Worm (Caenorhabditis elegans) whole organism, young adult: ENCODE measurements around the gene ptr-24.
A peak's percentile ranks its signal among the peaks of the same experiment; 100 is the strongest.

Experiments
- B0035.1 ChIP-seq: sonication (generic microtip); optimal IDR thresholded peaks from 2 replicates; lab custom pipeline; 2016; ENCODE audit warnings: missing genetic modification characterization, mild to moderate bottlenecking, missing compliant biosample characterization, missing genotype, missing genetic modification reagents
- F55B11.4 ChIP-seq: sonication (generic microtip); optimal IDR thresholded peaks from 2 replicates; lab custom pipeline; 2016; ENCODE audit warnings: missing compliant biosample characterization, missing genetic modification characterization, borderline replicate concordance; ENCODE audit not compliant: insufficient read depth
- K11D2.4 ChIP-seq: fragments of 200-800 bp; sonication (Bioruptor generic); IDR thresholded peaks from 2 replicates; pipeline ENCODE4 v1.3.6; 2022; ENCODE audit warnings: missing genetic modification reagents, missing genetic modification characterization, missing compliant biosample characterization
- T07F8.4 ChIP-seq: sonication (generic microtip); optimal IDR thresholded peaks from 2 replicates; lab custom pipeline; 2016; ENCODE audit warnings: mild to moderate bottlenecking, missing genetic modification characterization, moderate library complexity, missing compliant biosample characterization
- Y95B8A.8 ChIP-seq: fragments of 200-800 bp; sonication (Bioruptor generic); IDR thresholded peaks from 2 replicates; pipeline ENCODE4 v1.3.6; 2022; ENCODE audit warnings: missing genetic modification reagents, missing genetic modification characterization, missing compliant biosample characterization
- aptf-2 ChIP-seq: fragments of 200-800 bp; sonication (Bioruptor generic); conservative IDR thresholded peaks from 2 replicates; pipeline ENCODE4 v1.3.6; 2022; ENCODE audit warnings: missing genetic modification reagents, missing genetic modification characterization, missing compliant biosample characterization
- atf-7 ChIP-seq: sonication (generic microtip); optimal IDR thresholded peaks from 2 replicates; lab custom pipeline; 2017; ENCODE audit warnings: mild to moderate bottlenecking, missing genetic modification characterization, missing compliant biosample characterization
- attf-3 ChIP-seq: fragments of 200-800 bp; sonication (Bioruptor generic); conservative IDR thresholded peaks from 2 replicates; pipeline ENCODE4 v1.3.6; 2022; ENCODE audit warnings: missing genetic modification reagents, missing genetic modification characterization, missing compliant biosample characterization
- attf-5 ChIP-seq: fragments of 200-800 bp; sonication (Bioruptor generic); optimal IDR thresholded peaks from 2 replicates; lab custom pipeline; 2018; ENCODE audit warnings: mild to moderate bottlenecking, missing genetic modification characterization, missing compliant biosample characterization
- cebp-2 ChIP-seq: fragments of 200-800 bp; sonication (Bioruptor generic); IDR thresholded peaks from 2 replicates; pipeline ENCODE4 v1.3.6; 2022; ENCODE audit warnings: missing genetic modification characterization, missing compliant biosample characterization
- ceh-27 ChIP-seq: fragments of 200-800 bp; sonication (Bioruptor generic); optimal IDR thresholded peaks from 2 replicates; lab custom pipeline; 2018; ENCODE audit warnings: mild to moderate bottlenecking, missing genetic modification characterization, moderate library complexity, missing compliant biosample characterization
- ceh-79 ChIP-seq: sonication (generic microtip); optimal IDR thresholded peaks from 2 replicates; lab custom pipeline; 2017; ENCODE audit warnings: mild to moderate bottlenecking, missing genetic modification characterization, missing compliant biosample characterization
- chd-7 ChIP-seq: sonication (generic microtip); optimal IDR thresholded peaks from 2 replicates; lab custom pipeline; 2016; ENCODE audit warnings: mild to moderate bottlenecking, missing genetic modification characterization, moderate library complexity, missing compliant biosample characterization
- die-1 ChIP-seq: sonication (generic microtip); optimal IDR thresholded peaks from 2 replicates; lab custom pipeline; 2016; ENCODE audit warnings: missing genotype, mild to moderate bottlenecking, missing genetic modification characterization, missing compliant biosample characterization
- dox-1 ChIP-seq: fragments of 200-800 bp; sonication (Bioruptor generic); IDR thresholded peaks from 2 replicates; pipeline ENCODE4 v1.3.6; 2022; ENCODE audit warnings: missing genetic modification reagents, missing genetic modification characterization, missing compliant biosample characterization
- dpff-1 ChIP-seq: sonication (generic microtip); optimal IDR thresholded peaks from 2 replicates; lab custom pipeline; 2017; ENCODE audit warnings: mild to moderate bottlenecking, missing genetic modification characterization, missing compliant biosample characterization
- efl-1 ChIP-seq: fragments of 150-350 bp; optimal IDR thresholded peaks from 2 replicates; lab custom pipeline; 2014; ENCODE audit warnings: missing biosample characterization, missing genetic modification reagents, missing genetic modification characterization
- egl-18 ChIP-seq: fragments of 200-800 bp; sonication (Bioruptor generic); IDR thresholded peaks from 2 replicates; pipeline ENCODE4 v1.3.6; 2022; ENCODE audit warnings: missing genetic modification reagents, missing genetic modification characterization, missing compliant biosample characterization
- egl-44 ChIP-seq: fragments of 200-800 bp; sonication (Bioruptor generic); IDR thresholded peaks from 2 replicates; pipeline ENCODE4 v1.3.6; 2022; ENCODE audit warnings: missing genetic modification reagents, missing genetic modification characterization, missing compliant biosample characterization
- egrh-3 ChIP-seq: fragments of 200-800 bp; sonication (Bioruptor generic); IDR thresholded peaks from 2 replicates; pipeline ENCODE4 v1.3.6; 2022; ENCODE audit warnings: missing genetic modification reagents, missing genetic modification characterization, missing compliant biosample characterization
- him-1 ChIP-seq: sonication (generic microtip); optimal IDR thresholded peaks from 2 replicates; lab custom pipeline; 2016; ENCODE audit warnings: missing genotype, missing genetic modification reagents, missing genetic modification characterization, missing compliant biosample characterization
- hlh-26 ChIP-seq: fragments of 200-800 bp; sonication (Bioruptor generic); conservative IDR thresholded peaks from 2 replicates; pipeline ENCODE4 v1.3.6; 2022; ENCODE audit warnings: missing genetic modification reagents, missing genetic modification characterization, missing compliant biosample characterization
- hmg-1.2 ChIP-seq: fragments of 200-800 bp; sonication (Bioruptor generic); IDR thresholded peaks from 2 replicates; pipeline ENCODE4 v1.3.6; 2022; ENCODE audit warnings: missing genetic modification reagents, missing genetic modification characterization, missing compliant biosample characterization
- hrde-1 ChIP-seq: sonication (generic microtip); optimal IDR thresholded peaks from 2 replicates; lab custom pipeline; 2016; ENCODE audit warnings: missing genetic modification characterization, mild to moderate bottlenecking, missing compliant biosample characterization, moderate library complexity, missing genotype, missing genetic modification reagents, borderline replicate concordance
- let-607 ChIP-seq, 2 experiments: fragments of 200-800 bp in 1 of 2; sonication (Bioruptor generic) in 1 of 2; sonication (generic microtip) in 1 of 2; optimal IDR thresholded peaks; 2 replicates each; lab custom pipeline; 2016 to 2018; ENCODE audit warnings: mild to moderate bottlenecking in 2 of 2, missing compliant biosample characterization in 2 of 2, missing genetic modification characterization in 2 of 2, moderate library complexity in 2 of 2, missing genotype in 1 of 2
- lin-40 ChIP-seq: sonication (generic microtip); optimal IDR thresholded peaks from 2 replicates; lab custom pipeline; 2016; ENCODE audit warnings: missing genetic modification characterization, mild to moderate bottlenecking, missing compliant biosample characterization, missing genotype, missing genetic modification reagents
- lir-1 ChIP-seq: fragments of 200-800 bp; sonication (Bioruptor generic); conservative IDR thresholded peaks from 2 replicates; pipeline ENCODE4 v1.3.6; 2022; ENCODE audit warnings: missing genetic modification reagents, missing genetic modification characterization, missing compliant biosample characterization
- lsy-27 ChIP-seq: sonication (generic microtip); optimal IDR thresholded peaks from 2 replicates; lab custom pipeline; 2017; ENCODE audit warnings: missing genetic modification characterization, mild to moderate bottlenecking, missing compliant biosample characterization, antibody characterized with exemption, missing genotype, borderline replicate concordance; ENCODE audit not compliant: insufficient read depth
- madf-10 ChIP-seq: sonication (generic microtip); optimal IDR thresholded peaks from 2 replicates; lab custom pipeline; 2016; ENCODE audit warnings: mild to moderate bottlenecking, missing genetic modification characterization, missing compliant biosample characterization
- madf-3 ChIP-seq: fragments of 200-800 bp; sonication (Bioruptor generic); IDR thresholded peaks from 2 replicates; pipeline ENCODE4 v1.3.6; 2022; ENCODE audit warnings: missing genetic modification reagents, missing genetic modification characterization, missing compliant biosample characterization
- nhr-120 ChIP-seq: fragments of 200-800 bp; sonication (Bioruptor generic); IDR thresholded peaks from 2 replicates; pipeline ENCODE4 v1.3.6; 2022; ENCODE audit warnings: missing genetic modification characterization, missing compliant biosample characterization
- nhr-179 ChIP-seq: sonication (generic microtip); optimal IDR thresholded peaks from 2 replicates; lab custom pipeline; 2016; ENCODE audit warnings: mild to moderate bottlenecking, missing genetic modification characterization, missing compliant biosample characterization
- nhr-27 ChIP-seq: fragments of 200-800 bp; sonication (Bioruptor generic); optimal IDR thresholded peaks from 2 replicates; lab custom pipeline; 2018; ENCODE audit warnings: mild to moderate bottlenecking, missing genetic modification characterization, moderate library complexity, missing compliant biosample characterization
- nhr-80 ChIP-seq: sonication (generic microtip); optimal IDR thresholded peaks from 2 replicates; lab custom pipeline; 2016; ENCODE audit warnings: missing genetic modification characterization, missing compliant biosample characterization
- nhr-90 ChIP-seq: sonication (generic microtip); optimal IDR thresholded peaks from 2 replicates; lab custom pipeline; 2016; ENCODE audit warnings: missing genotype, mild to moderate bottlenecking, missing genetic modification characterization, missing compliant biosample characterization
- rcor-1 ChIP-seq: fragments of 200-800 bp; sonication (Bioruptor generic); IDR thresholded peaks from 2 replicates; pipeline ENCODE4 v1.3.6; 2022; ENCODE audit warnings: missing genetic modification reagents, missing genetic modification characterization, missing compliant biosample characterization
- rec-8 ChIP-seq, 2 experiments: sonication (generic microtip); optimal IDR thresholded peaks; 2 replicates each; lab custom pipeline; 2016; ENCODE audit warnings: mild to moderate bottlenecking in 2 of 2, missing genetic modification characterization in 2 of 2, missing genetic modification reagents in 2 of 2, missing genotype in 2 of 2, missing biosample characterization in 1 of 2, missing compliant biosample characterization in 1 of 2, moderate library complexity in 1 of 2
- sea-2 ChIP-seq: fragments of 200-800 bp; sonication (Bioruptor generic); IDR thresholded peaks from 2 replicates; pipeline ENCODE4 v1.3.6; 2022; ENCODE audit warnings: missing genetic modification characterization, missing compliant biosample characterization
- snpc-1.3 ChIP-seq: sonication (generic microtip); optimal IDR thresholded peaks from 2 replicates; lab custom pipeline; 2017; ENCODE audit warnings: missing genetic modification characterization, mild to moderate bottlenecking, missing compliant biosample characterization, antibody characterized with exemption, moderate library complexity, missing genotype, missing genetic modification reagents; ENCODE audit not compliant: insufficient read depth
- snpc-3.4 ChIP-seq: sonication (generic microtip); optimal IDR thresholded peaks from 2 replicates; lab custom pipeline; 2017; ENCODE audit warnings: missing genetic modification characterization, mild to moderate bottlenecking, missing compliant biosample characterization, antibody characterized with exemption, moderate library complexity, missing genotype, missing genetic modification reagents
- tbx-9 ChIP-seq: sonication (generic microtip); optimal IDR thresholded peaks from 2 replicates; lab custom pipeline; 2016; ENCODE audit warnings: borderline replicate concordance, missing genetic modification characterization, inconsistent platforms, missing compliant biosample characterization
- zim-3 ChIP-seq: sonication (generic microtip); optimal IDR thresholded peaks from 2 replicates; lab custom pipeline; 2017; ENCODE audit warnings: mild to moderate bottlenecking, missing genetic modification characterization, moderate library complexity, missing compliant biosample characterization
- ztf-26 ChIP-seq: sonication (generic microtip); optimal IDR thresholded peaks from 2 replicates; lab custom pipeline; 2017; ENCODE audit warnings: missing genetic modification characterization, missing compliant biosample characterization
- ztf-28 ChIP-seq: fragments of 200-800 bp; sonication (Bioruptor generic); IDR thresholded peaks from 2 replicates; pipeline ENCODE4 v1.3.6; 2022; ENCODE audit warnings: missing genetic modification reagents, missing genetic modification characterization, missing compliant biosample characterization

The ptr-24 gene

DNA sequence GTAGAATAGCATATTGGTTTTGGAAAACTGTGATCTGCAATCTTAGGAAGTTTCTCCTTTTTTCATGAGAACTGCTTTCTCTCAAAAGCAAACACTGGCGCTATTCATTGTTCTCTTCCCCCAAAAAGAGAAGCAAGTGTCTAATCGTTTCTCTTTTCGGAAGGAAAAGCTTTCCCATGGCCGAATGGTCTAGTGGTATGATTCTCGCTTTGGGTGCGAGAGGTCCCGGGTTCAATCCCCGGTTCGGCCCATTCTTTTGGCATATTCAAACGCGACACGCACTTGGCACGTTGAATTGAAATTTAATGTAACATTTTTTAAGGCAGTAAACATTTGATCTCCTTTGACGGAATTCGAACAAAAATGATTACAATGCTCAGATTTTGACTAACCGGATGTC lies 30.0 kb upstream of the ptr-24 start (continued):
- peak; percentile 45 for TF ChIP-seq die-1 (tag; lab: Kevin White, UChicago)
- peak; percentile 39; the same call in 1 of the 2 replicates for TF ChIP-seq hmg-1.2 (GFP tag; lab: Robert Waterston, UW)
- TF ChIP-seq nhr-80 (tag; lab: Kevin White, UChicago): no peak
- TF ChIP-seq K11D2.4 (GFP tag; lab: Robert Waterston, UW): no peak
- TF ChIP-seq rec-8 (tag; optimal IDR thresholded peaks at IDR 0.05; lab: Kevin White, UChicago): peak in 1 of 2 experiments; percentile 9
- TF ChIP-seq nhr-90 (tag; lab: Kevin White, UChicago): peak; percentile 30
- TF ChIP-seq lin-40 (tag; lab: Kevin White, UChicago): peak; percentile 15
- TF ChIP-seq lir-1: no peak

DNA sequence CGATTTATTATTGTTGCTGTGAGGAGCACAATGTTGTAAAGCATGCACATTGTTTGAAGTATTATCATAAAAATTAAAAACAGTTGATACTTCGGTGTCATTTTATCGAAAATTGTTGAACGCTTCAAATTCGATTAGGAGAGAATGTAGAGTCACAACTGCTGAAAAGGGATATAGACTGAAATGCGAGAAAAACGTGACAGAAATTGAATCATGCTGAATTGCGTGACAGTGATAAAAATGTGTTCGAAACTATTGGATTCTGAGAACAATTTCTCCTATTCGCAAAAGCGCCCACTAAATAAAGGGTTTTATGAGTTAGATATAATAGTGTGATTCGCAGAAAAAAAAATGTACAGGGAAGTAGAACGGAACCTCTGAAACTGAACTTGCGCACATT lies 29.1 kb upstream of the ptr-24 start, which contains the start of gene srxa-8:
Gene srxa-8, minus strand, starts transcription at position 101 of the 400 bp plus-strand sequence.
- TF ChIP-seq lsy-27 (tag; lab: Kevin White, UChicago): no peak
- no peak for TF ChIP-seq snpc-3.4 (tag; lab: Kevin White, UChicago)
- no peak for TF ChIP-seq F55B11.4
- no peak for TF ChIP-seq zim-3 (tag; lab: Kevin White, UChicago)
- TF ChIP-seq B0035.1: no peak
- no peak for TF ChIP-seq ztf-26 (tag; lab: Kevin White, UChicago)

DNA sequence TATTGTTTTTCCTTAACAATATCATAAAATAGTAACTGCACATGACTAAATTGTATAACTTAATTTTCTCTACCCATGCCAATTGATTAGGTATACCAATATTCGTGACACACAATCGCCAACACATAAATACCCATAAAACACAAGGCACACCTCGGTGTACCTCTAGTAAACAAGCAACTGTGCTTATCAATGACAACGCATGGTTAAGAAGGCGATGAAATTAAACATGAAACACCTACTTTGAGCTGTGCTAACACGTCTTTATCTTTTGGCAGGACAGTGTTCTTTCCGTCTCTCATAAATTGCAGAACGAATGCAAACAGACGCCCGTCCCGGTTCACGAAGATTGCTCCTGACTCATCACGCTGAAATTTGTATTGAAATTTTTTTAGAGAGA lies 27.1 kb upstream of the ptr-24 start:
- no peak for TF ChIP-seq T07F8.4 (tag; lab: Kevin White, UChicago)
- TF ChIP-seq let-607 (tag; optimal IDR thresholded peaks at IDR 0.05; lab: Kevin White, UChicago): peak in 1 of 2 experiments; percentile 35
- TF ChIP-seq madf-3 (GFP tag; lab: Robert Waterston, UW): no peak
- TF ChIP-seq lin-40 (tag; lab: Kevin White, UChicago): no peak
- TF ChIP-seq egl-18: no peak
- no peak for TF ChIP-seq madf-10 (tag; lab: Kevin White, UChicago)
- TF ChIP-seq attf-3: no peak
- no peak for TF ChIP-seq cebp-2 (GFP tag; lab: Robert Waterston, UW)
- no peak for TF ChIP-seq zim-3 (tag; lab: Kevin White, UChicago)
- no peak for TF ChIP-seq egl-44 (GFP tag; lab: Robert Waterston, UW)
- peak; percentile 12 for TF ChIP-seq atf-7
- TF ChIP-seq rcor-1 (GFP tag; lab: Robert Waterston, UW): no peak
- no peak for TF ChIP-seq nhr-27 (tag; lab: Kevin White, UChicago)
- TF ChIP-seq nhr-120 (GFP tag; lab: Robert Waterston, UW): no peak
- TF ChIP-seq dox-1: peak; percentile 69; the same call in 1 of the 2 replicates
- no peak for TF ChIP-seq snpc-1.3
- TF ChIP-seq egrh-3 (GFP tag; lab: Robert Waterston, UW): no peak
- TF ChIP-seq ceh-79 (tag; lab: Kevin White, UChicago): no peak
- TF ChIP-seq nhr-179 (tag; lab: Kevin White, UChicago): no peak
- TF ChIP-seq him-1 (tag; lab: Kevin White, UChicago): no peak
- TF ChIP-seq hrde-1 (tag; lab: Kevin White, UChicago): no peak
- TF ChIP-seq tbx-9: no peak
- no peak for TF ChIP-seq ceh-27 (GFP tag; lab: Kevin White, UChicago)
- no peak for TF ChIP-seq ztf-28
- TF ChIP-seq chd-7 (tag; lab: Kevin White, UChicago): no peak
- TF ChIP-seq attf-5: peak; percentile 2
- TF ChIP-seq B0035.1: no peak
- no peak for TF ChIP-seq aptf-2
- TF ChIP-seq F55B11.4: no peak
- no peak for TF ChIP-seq sea-2
- no peak for TF ChIP-seq dpff-1 (tag; lab: Kevin White, UChicago)
- TF ChIP-seq hlh-26 (GFP tag; lab: Robert Waterston, UW): no peak
- no peak for TF ChIP-seq efl-1 (GFP tag; lab: Kevin White, UChicago)
- TF ChIP-seq Y95B8A.8 (GFP tag; lab: Robert Waterston, UW): no peak
